Fruit fly (Drosophila melanogaster): Measurements from ENCODE around the gene CG34367.

CG34367 gene

dm6 chr2L:10356508-10356907 is 2.8 kb upstream of the CG34367 start, which contains the start of the genes CtsL4 and ClpP (continued):
- TF ChIP-seq zfh1 (GFP tag; IDR thresholded peaks at IDR 0.05) (peak; percentile 25; the same call in 1 of the 3 replicates), salm (tag; optimal IDR thresholded peaks at IDR 0.05) (no peak), CG7556 (GFP tag; optimal IDR thresholded peaks at IDR 0.05) (no peak), CG12659 (GFP tag; optimal IDR thresholded peaks at IDR 0.05) (peak; percentile 76), Fer3 (tag; optimal IDR thresholded peaks at IDR 0.05) (peak; percentile 26), vfl (GFP tag; optimal IDR thresholded peaks at IDR 0.05) (peak; percentile 43), Doc3 (GFP tag; IDR thresholded peaks at IDR 0.05; ENCODE audit: partially characterized antibody) (no peak), rib (GFP tag; IDR thresholded peaks at IDR 0.05) (peak; percentile 83), CG9215 (GFP tag; IDR thresholded peaks at IDR 0.05) (no peak), CG10431 (GFP tag; optimal IDR thresholded peaks at IDR 0.05) (peak; percentile 87), slou (GFP tag; optimal IDR thresholded peaks at IDR 0.05) (no peak), maf-S (GFP tag; optimal IDR thresholded peaks at IDR 0.05) (peak; percentile 3), CG12391 (tag; optimal IDR thresholded peaks at IDR 0.05) (peak; percentile 64), MBD-R2 (GFP tag; IDR thresholded peaks at IDR 0.05) (peak; percentile 95), stc (GFP tag; IDR thresholded peaks at IDR 0.05) (0 out of 2 replicates have a peak, but pooled peaks have one; percentile 23), pita (GFP tag; optimal IDR thresholded peaks at IDR 0.05) (no peak), CG5180 (GFP tag; optimal IDR thresholded peaks at IDR 0.05) (no peak), sc (optimal IDR thresholded peaks at IDR 0.05) (no peak), sc (GFP tag; optimal IDR thresholded peaks at IDR 0.05) (peak; percentile 2), CG13287 (GFP tag; IDR thresholded peaks at IDR 0.05; ENCODE audit: partially characterized antibody) (peak; percentile 33; the same call in 1 of the 2 replicates), Hr51 (GFP tag; optimal IDR thresholded peaks at IDR 0.05) (peak in 1 of 2 experiments; percentile 2), CG18011 (GFP tag; optimal IDR thresholded peaks at IDR 0.05) (no peak), Atf-2 (GFP tag; optimal IDR thresholded peaks at IDR 0.05) (no peak), bsh (GFP tag; optimal IDR thresholded peaks at IDR 0.05) (peak in 1 of 2 experiments; percentile 33), CG10321 (GFP tag; IDR thresholded peaks at IDR 0.05) (no peak), C15 (GFP tag; IDR thresholded peaks at IDR 0.05) (no peak), sqz (GFP tag; optimal IDR thresholded peaks at IDR 0.05) (no peak), cwo (GFP tag; optimal IDR thresholded peaks at IDR 0.05) (no peak), CG1602 (GFP tag; optimal IDR thresholded peaks at IDR 0.05) (peak; percentile 46), lola (GFP tag; optimal IDR thresholded peaks at IDR 0.05) (peak in 1 of 3 experiments; percentile 43), shn (GFP tag; optimal IDR thresholded peaks at IDR 0.05) (peak; percentile 35), Rfx (GFP tag; IDR thresholded peaks at IDR 0.05) (no peak; the same call in 1 of the 2 replicates), Dref (GFP tag; IDR thresholded peaks at IDR 0.05) (no peak), E2f2 (GFP tag; IDR thresholded peaks at IDR 0.05) (no peak), D19B (GFP tag; optimal IDR thresholded peaks at IDR 0.05) (peak; percentile 81), mam (GFP tag; optimal IDR thresholded peaks at IDR 0.05) (peak; percentile 47), MESR4 (GFP tag; optimal IDR thresholded peaks at IDR 0.05) (no peak), CG10366 (GFP tag; IDR thresholded peaks at IDR 0.05) (peak; percentile 38; the same call in 1 of the 2 replicates), CG5245 (GFP tag; optimal IDR thresholded peaks at IDR 0.05) (peak; percentile 5), odd (GFP tag; optimal IDR thresholded peaks at IDR 0.05) (no peak), nmo (GFP tag; optimal IDR thresholded peaks at IDR 0.05) (peak; percentile 64), CG12071 (GFP tag; optimal IDR thresholded peaks at IDR 0.05) (no peak), slp2 (GFP tag; optimal IDR thresholded peaks at IDR 0.05) (no peak), CG11504 (tag; optimal IDR thresholded peaks at IDR 0.05) (no peak), ranshi (GFP tag; IDR thresholded peaks at IDR 0.05) (no peak), Ravus (GFP tag; IDR thresholded peaks at IDR 0.05) (no peak), luna (GFP tag; optimal IDR thresholded peaks at IDR 0.05) (no peak), Sry-δ (GFP tag; optimal IDR thresholded peaks at IDR 0.05) (peak; percentile 43), Atf6 (GFP tag; IDR thresholded peaks at IDR 0.05) (0 out of 2 replicates have a peak, but pooled peaks have one; percentile 35), amos (GFP tag; IDR thresholded peaks at IDR 0.05; ENCODE audit: partially characterized antibody) (no peak), CG1792 (GFP tag; optimal IDR thresholded peaks at IDR 0.05) (no peak)

All from whole organism, embryonic.